Fruit fly (Drosophila melanogaster) whole organism, prepupa: ENCODE data around the gene CG3165.

ENCODE experiments used
- Blimp-1 ChIP-seq: fragments of 200-800 bp; sonication (Bioruptor generic); optimal IDR thresholded peaks from 3 replicates; lab custom pipeline; 2017; ENCODE audit warnings: missing biosample characterization, missing genetic modification characterization, mild to moderate bottlenecking, moderate library complexity, missing genetic modification reagents
- CG10631 ChIP-seq: fragments of 200-800 bp; sonication (Bioruptor generic); optimal IDR thresholded peaks from 2 replicates; lab custom pipeline; 2016; ENCODE audit warnings: missing biosample characterization, missing genetic modification characterization
- CG11294 ChIP-seq: fragments of 200-800 bp; sonication (Bioruptor generic); IDR thresholded peaks from 2 replicates; pipeline ENCODE4 v1.3.6; 2022; ENCODE audit warnings: missing biosample characterization, missing genetic modification characterization
- CG11762 ChIP-seq: fragments of 200-800 bp; sonication (Bioruptor generic); optimal IDR thresholded peaks from 3 replicates; lab custom pipeline; 2016; ENCODE audit warnings: missing biosample characterization, missing genetic modification characterization; ENCODE audit not compliant: insufficient read depth
- CG11902 ChIP-seq: fragments of 200-800 bp; sonication (Bioruptor generic); optimal IDR thresholded peaks from 3 replicates; lab custom pipeline; 2016; ENCODE audit warnings: missing biosample characterization, missing genetic modification characterization
- CG1621 ChIP-seq: fragments of 200-800 bp; sonication (Bioruptor generic); optimal IDR thresholded peaks from 3 replicates; lab custom pipeline; 2018; ENCODE audit warnings: missing biosample characterization, mild to moderate bottlenecking, missing genetic modification characterization
- CG16779 ChIP-seq: fragments of 200-800 bp; sonication (Bioruptor generic); optimal IDR thresholded peaks from 3 replicates; lab custom pipeline; 2017; ENCODE audit warnings: missing biosample characterization, mild to moderate bottlenecking, missing genetic modification characterization
- CG3032 ChIP-seq: fragments of 200-800 bp; optimal IDR thresholded peaks from 2 replicates; lab custom pipeline; 2019; ENCODE audit warnings: missing biosample characterization, mild to moderate bottlenecking, missing genetic modification characterization, moderate library complexity
- CG31627 ChIP-seq: fragments of 200-800 bp; sonication (Bioruptor generic); optimal IDR thresholded peaks from 3 replicates; lab custom pipeline; 2016; ENCODE audit warnings: missing biosample characterization, missing genetic modification characterization
- CG32006 ChIP-seq: fragments of 200-800 bp; sonication (Bioruptor generic); optimal IDR thresholded peaks from 3 replicates; lab custom pipeline; 2017; ENCODE audit warnings: missing biosample characterization, mild to moderate bottlenecking, missing genetic modification characterization
- CG34406 ChIP-seq: fragments of 200-800 bp; sonication (Bioruptor generic); optimal IDR thresholded peaks from 3 replicates; lab custom pipeline; 2016; ENCODE audit warnings: missing biosample characterization, missing genetic modification characterization
- CG3919 ChIP-seq: fragments of 200-800 bp; sonication (Bioruptor generic); optimal IDR thresholded peaks from 3 replicates; lab custom pipeline; 2016; ENCODE audit warnings: missing biosample characterization, missing genetic modification characterization
- CG4318 ChIP-seq: fragments of 200-800 bp; sonication (Bioruptor generic); optimal IDR thresholded peaks from 3 replicates; lab custom pipeline; 2017; ENCODE audit warnings: missing biosample characterization, mild to moderate bottlenecking, missing genetic modification characterization
- CG6163 ChIP-seq: fragments of 200-800 bp; sonication (Bioruptor generic); IDR thresholded peaks from 3 replicates; pipeline ENCODE4 v1.3.6; 2022; ENCODE audit warnings: missing biosample characterization, missing genetic modification characterization
- CG6276 ChIP-seq: fragments of 200-800 bp; sonication (Bioruptor generic); optimal IDR thresholded peaks from 2 replicates; lab custom pipeline; 2017; ENCODE audit warnings: missing biosample characterization, mild to moderate bottlenecking, missing genetic modification characterization
- CG6792 ChIP-seq: fragments of 200-800 bp; sonication (Bioruptor generic); optimal IDR thresholded peaks from 3 replicates; lab custom pipeline; 2016; ENCODE audit warnings: missing biosample characterization, missing genetic modification characterization
- CG6808 ChIP-seq: fragments of 200-800 bp; sonication (Bioruptor generic); optimal IDR thresholded peaks from 3 replicates; lab custom pipeline; 2017; ENCODE audit warnings: missing biosample characterization, missing genetic modification characterization, mild to moderate bottlenecking, moderate library complexity, missing genetic modification reagents
- CG6854 ChIP-seq: fragments of 200-800 bp; sonication (Bioruptor generic); optimal IDR thresholded peaks from 2 replicates; lab custom pipeline; 2017; ENCODE audit warnings: missing biosample characterization, mild to moderate bottlenecking, missing genetic modification characterization
- CG7368 ChIP-seq: fragments of 200-800 bp; sonication (Bioruptor generic); optimal IDR thresholded peaks from 3 replicates; lab custom pipeline; 2016; ENCODE audit warnings: missing biosample characterization, missing genetic modification characterization
- CG8119 ChIP-seq: fragments of 200-800 bp; sonication (Bioruptor generic); IDR thresholded peaks from 3 replicates; pipeline ENCODE4 v1.3.6; 2022; ENCODE audit warnings: missing biosample characterization, missing genetic modification characterization
- CG8319 ChIP-seq: fragments of 200-800 bp; sonication (Bioruptor generic); optimal IDR thresholded peaks from 3 replicates; lab custom pipeline; 2016; ENCODE audit warnings: missing biosample characterization, missing genetic modification characterization
- CG9139 ChIP-seq: fragments of 200-800 bp; sonication (Bioruptor generic); optimal IDR thresholded peaks from 3 replicates; lab custom pipeline; 2017; ENCODE audit warnings: missing biosample characterization, mild to moderate bottlenecking, missing genetic modification characterization
- Eip75B ChIP-seq: fragments of 200-800 bp; sonication (Bioruptor generic); optimal IDR thresholded peaks from 3 replicates; lab custom pipeline; 2016; ENCODE audit warnings: missing biosample characterization, missing genetic modification characterization
- Eip78C ChIP-seq: fragments of 200-800 bp; sonication (Bioruptor generic); peaks from one replicate; lab custom pipeline; 2016; ENCODE audit warnings: missing biosample characterization, missing genetic modification characterization
- Ets21C ChIP-seq: fragments of 200-800 bp; sonication (Bioruptor generic); optimal IDR thresholded peaks from 3 replicates; lab custom pipeline; 2016; ENCODE audit warnings: missing biosample characterization, missing genetic modification characterization
- Ets96B ChIP-seq: fragments of 200-800 bp; optimal IDR thresholded peaks from 2 replicates; lab custom pipeline; 2019; ENCODE audit warnings: missing biosample characterization, mild to moderate bottlenecking, missing genetic modification characterization, moderate library complexity
- Gug ChIP-seq: fragments of 200-800 bp; sonication (Bioruptor generic); IDR thresholded peaks from 2 replicates; pipeline ENCODE4 v1.3.6; 2022; ENCODE audit warnings: missing biosample characterization, missing genetic modification characterization
- Hr38 ChIP-seq: sonication (Bioruptor generic); optimal IDR thresholded peaks from 2 replicates; lab custom pipeline; 2016; ENCODE audit warnings: missing biosample characterization, missing genetic modification characterization
- Hr39 ChIP-seq: fragments of 200-800 bp; sonication (Bioruptor generic); optimal IDR thresholded peaks from 2 replicates; lab custom pipeline; 2016; ENCODE audit warnings: missing biosample characterization, missing genetic modification characterization
- Lpt ChIP-seq: fragments of 200-800 bp; sonication (Bioruptor generic); optimal IDR thresholded peaks from 3 replicates; lab custom pipeline; 2016; ENCODE audit warnings: missing biosample characterization, missing genetic modification characterization
- Met ChIP-seq: fragments of 200-800 bp; sonication (Bioruptor generic); optimal IDR thresholded peaks from 3 replicates; lab custom pipeline; 2016; ENCODE audit warnings: missing biosample characterization, missing genetic modification characterization
- Smox ChIP-seq: fragments of 200-800 bp; sonication (Bioruptor generic); optimal IDR thresholded peaks from 3 replicates; lab custom pipeline; 2016; ENCODE audit warnings: missing biosample characterization, missing genetic modification characterization
- Sox102F ChIP-seq: fragments of 200-800 bp; sonication (Bioruptor generic); optimal IDR thresholded peaks from 2 replicates; lab custom pipeline; 2016; ENCODE audit warnings: missing biosample characterization, mild to moderate bottlenecking, missing genetic modification characterization
- Sox14 ChIP-seq: fragments of 200-800 bp; sonication (Bioruptor generic); optimal IDR thresholded peaks from 3 replicates; lab custom pipeline; 2016; ENCODE audit warnings: missing biosample characterization, missing genetic modification characterization
- achi ChIP-seq: fragments of 200-800 bp; sonication (Bioruptor generic); optimal IDR thresholded peaks from 3 replicates; lab custom pipeline; 2016; ENCODE audit warnings: missing biosample characterization, missing genetic modification characterization
- acj6 ChIP-seq: fragments of 200-800 bp; sonication (Bioruptor generic); optimal IDR thresholded peaks from 3 replicates; lab custom pipeline; 2016; ENCODE audit warnings: missing biosample characterization, missing genetic modification characterization
- cyc ChIP-seq: fragments of 200-800 bp; sonication (Bioruptor generic); optimal IDR thresholded peaks from 3 replicates; lab custom pipeline; 2016; ENCODE audit warnings: missing biosample characterization, missing genetic modification characterization
- dac ChIP-seq: fragments of 200-800 bp; sonication (Bioruptor generic); optimal IDR thresholded peaks from 2 replicates; lab custom pipeline; 2017; ENCODE audit warnings: missing biosample characterization, mild to moderate bottlenecking, missing genetic modification characterization
- dsx ChIP-seq: fragments of 200-800 bp; optimal IDR thresholded peaks from 3 replicates; lab custom pipeline; 2019; ENCODE audit warnings: missing biosample characterization, mild to moderate bottlenecking, missing genetic modification characterization, moderate library complexity; ENCODE audit not compliant: poor library complexity, severe bottlenecking
- esn ChIP-seq: fragments of 200-800 bp; sonication (Bioruptor generic); optimal IDR thresholded peaks from 2 replicates; lab custom pipeline; 2016; ENCODE audit warnings: missing biosample characterization, mild to moderate bottlenecking, missing genetic modification characterization, moderate library complexity
- fd59A ChIP-seq: fragments of 200-800 bp; sonication (Bioruptor generic); optimal IDR thresholded peaks from 2 replicates; lab custom pipeline; 2017; ENCODE audit warnings: missing biosample characterization, mild to moderate bottlenecking, missing genetic modification characterization, missing genetic modification reagents
- fd85E ChIP-seq: fragments of 200-800 bp; sonication (Bioruptor generic); optimal IDR thresholded peaks from 3 replicates; lab custom pipeline; 2016; ENCODE audit warnings: missing biosample characterization, missing genetic modification characterization
- fkh ChIP-seq: fragments of 200-800 bp; sonication (Bioruptor generic); optimal IDR thresholded peaks from 3 replicates; lab custom pipeline; 2017; ENCODE audit warnings: missing biosample characterization, mild to moderate bottlenecking, missing genetic modification characterization, moderate library complexity
- lz ChIP-seq: fragments of 200-800 bp; sonication (Bioruptor generic); optimal IDR thresholded peaks from 3 replicates; lab custom pipeline; 2016; ENCODE audit warnings: missing biosample characterization, missing genetic modification characterization
- net ChIP-seq: fragments of 200-800 bp; sonication (Bioruptor generic); optimal IDR thresholded peaks from 3 replicates; lab custom pipeline; 2016; ENCODE audit warnings: missing biosample characterization, missing genetic modification characterization
- pdm3 ChIP-seq: fragments of 200-800 bp; sonication (Bioruptor generic); optimal IDR thresholded peaks from 3 replicates; lab custom pipeline; 2016; ENCODE audit warnings: missing biosample characterization, missing genetic modification characterization
- salr ChIP-seq, 2 experiments: fragments of 200-800 bp; sonication (Bioruptor generic); optimal IDR thresholded peaks; 3 replicates each; lab custom pipeline; 2016 to 2018; ENCODE audit warnings: missing biosample characterization in 2 of 2, missing genetic modification characterization in 2 of 2, mild to moderate bottlenecking in 1 of 2
- spab ChIP-seq: fragments of 200-800 bp; sonication (Bioruptor generic); optimal IDR thresholded peaks from 2 replicates; lab custom pipeline; 2017; ENCODE audit warnings: missing biosample characterization, mild to moderate bottlenecking, missing genetic modification characterization, missing genetic modification reagents
- topi ChIP-seq: fragments of 200-800 bp; sonication (Bioruptor generic); optimal IDR thresholded peaks from 3 replicates; lab custom pipeline; 2016; ENCODE audit warnings: missing biosample characterization, missing genetic modification characterization
- vri ChIP-seq: fragments of 200-800 bp; sonication (Bioruptor generic); optimal IDR thresholded peaks from 3 replicates; lab custom pipeline; 2016; ENCODE audit warnings: missing biosample characterization, mild to moderate bottlenecking, missing genetic modification characterization

The CG3165 gene

DNA sequence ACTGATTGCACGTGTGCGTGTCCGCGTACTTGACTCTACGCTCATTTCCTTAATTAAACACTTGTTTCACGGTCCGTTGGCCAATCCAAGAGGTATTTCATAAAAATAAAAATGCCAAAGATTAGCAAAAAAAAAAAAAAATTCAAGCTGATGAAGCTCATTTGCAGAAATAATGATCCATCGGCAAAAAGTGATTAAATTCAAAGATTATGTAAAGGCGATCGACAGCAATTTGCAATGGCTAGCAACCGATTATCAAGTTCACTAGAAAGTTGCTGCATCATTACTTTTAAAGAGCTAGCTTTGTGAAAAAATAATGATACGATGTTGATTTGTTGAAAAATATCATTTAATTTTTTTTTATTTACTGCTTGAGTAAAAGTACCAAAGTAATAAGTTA is 32.5 kb downstream of the CG3165 start:
- TF ChIP-seq Sox14: no peak
- no peak for TF ChIP-seq CG11294 (GFP tag; lab: Robert Waterston, UW)
- no peak for TF ChIP-seq CG3032
- no peak for TF ChIP-seq Hr39 (GFP tag; lab: Kevin White, UChicago)
- no peak for TF ChIP-seq CG8319 (GFP tag; lab: Kevin White, UChicago)
- no peak for TF ChIP-seq net (GFP tag; lab: Kevin White, UChicago)
- TF ChIP-seq Eip78C (GFP tag; lab: Kevin White, UChicago): no peak
- no peak for TF ChIP-seq CG8119 (GFP tag; lab: Robert Waterston, UW)
- no peak for TF ChIP-seq cyc (GFP tag; lab: Kevin White, UChicago)
- TF ChIP-seq Smox: no peak
- TF ChIP-seq vri (GFP tag; lab: Kevin White, UChicago): no peak
- TF ChIP-seq CG3919 (GFP tag; lab: Kevin White, UChicago): no peak
- no peak for TF ChIP-seq fd85E (GFP tag; lab: Kevin White, UChicago)
- TF ChIP-seq CG32006: no peak
- TF ChIP-seq CG1621 (tag; lab: Kevin White, UChicago): no peak
- TF ChIP-seq salr (GFP tag; optimal IDR thresholded peaks at IDR 0.05; lab: Kevin White, UChicago): no peak

DNA sequence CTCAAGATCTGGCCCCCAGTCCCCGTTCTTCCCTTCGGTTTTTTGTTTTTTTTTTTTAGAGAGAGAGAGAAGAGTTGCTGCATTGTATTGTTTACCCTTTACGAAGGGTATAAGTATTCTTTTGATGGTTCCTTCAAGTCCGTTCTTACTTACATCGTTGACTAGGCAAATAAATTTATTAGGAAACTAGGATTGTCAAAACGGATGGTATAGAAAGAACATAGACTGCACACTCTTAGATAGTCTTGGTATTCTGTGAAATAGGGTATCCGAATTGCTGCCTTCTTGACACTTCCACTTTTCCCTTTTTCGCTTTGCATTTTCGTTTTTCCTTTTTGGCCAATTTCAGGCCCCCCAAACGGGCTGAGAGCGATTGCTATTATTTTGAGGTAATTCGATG is 34.6 kb downstream of the CG3165 start:
- TF ChIP-seq dac: no peak
- peak; percentile 62 for TF ChIP-seq Blimp-1 (GFP tag; lab: Kevin White, UChicago)
- peak; percentile 70 for TF ChIP-seq CG6163 (GFP tag; lab: Robert Waterston, UW)
- TF ChIP-seq spab (GFP tag; lab: Kevin White, UChicago): peak; percentile 61
- peak; percentile 63 for TF ChIP-seq CG6854 (GFP tag; lab: Kevin White, UChicago)
- TF ChIP-seq CG16779: peak; percentile 40
- peak; percentile 47 for TF ChIP-seq CG32006
- TF ChIP-seq achi (GFP tag; lab: Kevin White, UChicago): peak; percentile 78
- peak; percentile 71 for TF ChIP-seq fd59A (GFP tag; lab: Kevin White, UChicago)
- peak; percentile 91 for TF ChIP-seq CG31627
- peak; percentile 50; the same call in 1 of the 3 replicates for TF ChIP-seq CG8119 (GFP tag; lab: Robert Waterston, UW)
- peak; percentile 86 for TF ChIP-seq pdm3 (GFP tag; lab: Kevin White, UChicago)
- peak; percentile 76 for TF ChIP-seq CG7368 (GFP tag; lab: Kevin White, UChicago)
- TF ChIP-seq esn: peak; percentile 90
- no peak for TF ChIP-seq CG11294 (GFP tag; lab: Robert Waterston, UW)
- peak; percentile 77 for TF ChIP-seq CG11902 (GFP tag; lab: Kevin White, UChicago)
- TF ChIP-seq Lpt: peak; percentile 23
- TF ChIP-seq CG10631 (GFP tag; lab: Kevin White, UChicago): peak; percentile 81
- peak; percentile 81 for TF ChIP-seq Ets21C (GFP tag; lab: Kevin White, UChicago)
- peak; percentile 88 for TF ChIP-seq cyc (GFP tag; lab: Kevin White, UChicago)
- TF ChIP-seq Sox14: peak; percentile 80
- TF ChIP-seq topi (GFP tag; lab: Kevin White, UChicago): peak; percentile 88
- TF ChIP-seq Sox102F (GFP tag; lab: Kevin White, UChicago): peak; percentile 85
- TF ChIP-seq CG11762 (GFP tag; lab: Kevin White, UChicago): peak; percentile 62
- no peak for TF ChIP-seq CG6276 (GFP tag; lab: Kevin White, UChicago)
- TF ChIP-seq CG4318 (GFP tag; lab: Kevin White, UChicago): no peak
- TF ChIP-seq vri (GFP tag; lab: Kevin White, UChicago): peak; percentile 65
- no peak for TF ChIP-seq Hr38
- TF ChIP-seq CG6792: peak; percentile 82
- no peak for TF ChIP-seq fkh (GFP tag; lab: Kevin White, UChicago)
- TF ChIP-seq Gug (GFP tag; lab: Robert Waterston, UW): no peak
- peak; percentile 85 for TF ChIP-seq lz
- TF ChIP-seq acj6 (GFP tag; lab: Kevin White, UChicago): peak; percentile 83
- TF ChIP-seq CG3919 (GFP tag; lab: Kevin White, UChicago): peak; percentile 86
- peak; percentile 76 for TF ChIP-seq dsx (GFP tag; lab: Kevin White, UChicago)
- TF ChIP-seq Met (GFP tag; lab: Kevin White, UChicago): peak; percentile 88
- TF ChIP-seq Eip78C (GFP tag; lab: Kevin White, UChicago): peak; percentile 96
- TF ChIP-seq Eip75B (GFP tag; lab: Kevin White, UChicago): peak; percentile 84
- TF ChIP-seq CG34406: peak; percentile 81
- TF ChIP-seq CG6808: peak; percentile 53
- peak; percentile 76 for TF ChIP-seq Ets96B (tag; lab: Kevin White, UChicago)
- peak; percentile 17 for TF ChIP-seq CG9139
